Worm (Caenorhabditis elegans): ENCODE results near the gene F23F1.5.

Gene F23F1.5

ce11 chrII:43640-44039, 12.3 kb upstream of the F23F1.5 start, which contains the start of gene nfyc-1 (continued):
- TF ChIP-seq rbr-2 (tag; optimal IDR thresholded peaks at IDR 0.05): peak; percentile 7

ce11 chrII:41914-42313, 10.5 kb upstream of the F23F1.5 start, which contains the start of gene F23F1.10:
Gene F23F1.10 (minus strand): TSS chrII:41982.
- TF ChIP-seq nhr-41 (GFP tag; IDR thresholded peaks at IDR 0.05): no peak
- TF ChIP-seq nhr-102 (tag; optimal IDR thresholded peaks at IDR 0.05): peak; percentile 13
- TF ChIP-seq T20F7.1 (GFP tag; optimal IDR thresholded peaks at IDR 0.05): peak; percentile 14
- TF ChIP-seq lin-38 (GFP tag; IDR thresholded peaks at IDR 0.05): peak; percentile 58
- TF ChIP-seq pha-4 (GFP tag; IDR thresholded peaks at IDR 0.05): peak; percentile 35; the same call in 1 of the 2 replicates
- no peak for TF ChIP-seq pha-4 (tag; optimal IDR thresholded peaks at IDR 0.05)
- no peak for TF ChIP-seq Y75B8A.6 (GFP tag; IDR thresholded peaks at IDR 0.05)
- TF ChIP-seq unc-39 (tag; optimal IDR thresholded peaks at IDR 0.05): no peak

ce11 chrII:39437-39836, 8.1 kb upstream of the F23F1.5 start, which contains the start of gene spp-24:
Gene spp-24 (minus strand): TSS chrII:39537.
- TF ChIP-seq fkh-10 (GFP tag; optimal IDR thresholded peaks at IDR 0.05) (no peak), lin-15B (tag; optimal IDR thresholded peaks at IDR 0.05) (no peak), mdt-29 (GFP tag; IDR thresholded peaks at IDR 0.05) (no peak), zip-11 (GFP tag; IDR thresholded peaks at IDR 0.05) (no peak), F26F4.8 (GFP tag; conservative IDR thresholded peaks at IDR 0.05) (no peak), mdl-1 (tag; optimal IDR thresholded peaks at IDR 0.05) (no peak), lin-29 (GFP tag; IDR thresholded peaks at IDR 0.05) (no peak), F37D6.2 (tag; optimal IDR thresholded peaks at IDR 0.05) (no peak)

- TF ChIP-seq ceh-44 (GFP tag; IDR thresholded peaks at IDR 0.05) (no peak), tra-1 (GFP tag; IDR thresholded peaks at IDR 0.05) (no peak), nhr-41 (GFP tag; IDR thresholded peaks at IDR 0.05) (no peak), nhr-111 (GFP tag; optimal IDR thresholded peaks at IDR 0.05) (no peak), F49E8.2 (tag; optimal IDR thresholded peaks at IDR 0.05; ENCODE audit: borderline replicate concordance) (no peak), T26A8.4 (GFP tag; IDR thresholded peaks at IDR 0.05) (no peak), hif-1 (tag; optimal IDR thresholded peaks at IDR 0.05) (no peak), aha-1 (tag) (no peak), dmd-6 (GFP tag; IDR thresholded peaks at IDR 0.05) (no peak), zag-1 (tag; optimal IDR thresholded peaks at IDR 0.05) (no peak), F37D6.2 (tag; optimal IDR thresholded peaks at IDR 0.05) (no peak), ztf-11 (tag; optimal IDR thresholded peaks at IDR 0.05) (no peak), Y75B8A.6 (GFP tag; IDR thresholded peaks at IDR 0.05) (no peak), Y105C5A.15 (GFP tag; IDR thresholded peaks at IDR 0.05) (no peak), lin-38 (GFP tag; IDR thresholded peaks at IDR 0.05) (no peak), daf-8 (GFP tag; IDR thresholded peaks at IDR 0.05) (no peak)
These were observed 5.8 kb upstream of the F23F1.5 start, which contains the start of gene F23F1.6 for ce11 chrII:37213-37612. Gene F23F1.6 (minus strand): TSS chrII:37313.

- no peak for TF ChIP-seq lin-38 (GFP tag; IDR thresholded peaks at IDR 0.05)
- TF ChIP-seq lin-39 (tag; optimal IDR thresholded peaks at IDR 0.05): no peak
- no peak for TF ChIP-seq dmd-6 (GFP tag; IDR thresholded peaks at IDR 0.05)
- TF ChIP-seq lsy-2 (tag; optimal IDR thresholded peaks at IDR 0.05): no peak
- TF ChIP-seq pha-4 (GFP tag; IDR thresholded peaks at IDR 0.05): no peak
- TF ChIP-seq pha-4 (tag; optimal IDR thresholded peaks at IDR 0.05): no peak
- TF ChIP-seq nhr-76 (tag; optimal IDR thresholded peaks at IDR 0.05): no peak
- no peak for TF ChIP-seq spr-1 (tag; optimal IDR thresholded peaks at IDR 0.05)
- TF ChIP-seq mep-1 (tag; optimal IDR thresholded peaks at IDR 0.05): no peak
- TF ChIP-seq lin-13 (GFP tag; optimal IDR thresholded peaks at IDR 0.05): no peak
- no peak for TF ChIP-seq egl-27 (tag; optimal IDR thresholded peaks at IDR 0.05)
- TF ChIP-seq zip-11 (GFP tag; IDR thresholded peaks at IDR 0.05): no peak
- TF ChIP-seq ceh-20 (GFP tag; IDR thresholded peaks at IDR 0.05): no peak
- TF ChIP-seq T26A8.4 (GFP tag; IDR thresholded peaks at IDR 0.05): no peak
- no peak for TF ChIP-seq ceh-82 (tag; optimal IDR thresholded peaks at IDR 0.05)
- no peak for TF ChIP-seq zfp-2 (tag; optimal IDR thresholded peaks at IDR 0.05)
- no peak for TF ChIP-seq mxl-2 (GFP tag; conservative IDR thresholded peaks at IDR 0.05)
- no peak for TF ChIP-seq nhr-41 (GFP tag; IDR thresholded peaks at IDR 0.05)
These were observed 2.5 kb upstream of the F23F1.5 start, which contains the start of gene F23F1.2 for ce11 chrII:33904-34303. Gene F23F1.2 (plus strand): TSS chrII:34204.

Data from whole organism, L4 larva.